Fruit fly (Drosophila melanogaster): ENCODE measurements around the gene Kdm3.

- TF ChIP-seq pan (optimal IDR thresholded peaks at IDR 0.05), result no peak
- TF ChIP-seq usp (GFP tag; optimal IDR thresholded peaks at IDR 0.05), result no peak
- TF ChIP-seq psq (optimal IDR thresholded peaks at IDR 0.05), result no peak
Measured at dm6 chr3R:9551659-9552435, 36.0 kb downstream of the Kdm3 start, which contains the start of the genes mura and RnpS1.

All from whole organism.